Fruit fly (Drosophila melanogaster) whole organism, prepupa: ENCODE measurements around the gene CG14968.
A peak's percentile ranks its signal among the peaks of the same experiment; 100 is the strongest.

Experiments used
- CG10669 ChIP-seq: fragments of 200-800 bp; sonication (Bioruptor generic); optimal IDR thresholded peaks from 3 replicates; lab custom pipeline; 2018; ENCODE audit warnings: missing biosample characterization, mild to moderate bottlenecking, missing genetic modification characterization, moderate library complexity
- CG11294 ChIP-seq: fragments of 200-800 bp; sonication (Bioruptor generic); IDR thresholded peaks from 2 replicates; pipeline ENCODE4 v1.3.6; 2022; ENCODE audit warnings: missing biosample characterization, missing genetic modification characterization
- CG15336 ChIP-seq: fragments of 200-800 bp; sonication (Bioruptor generic); IDR thresholded peaks from 2 replicates; pipeline ENCODE4 v1.3.6; 2022; ENCODE audit warnings: missing biosample characterization, missing genetic modification characterization
- CG32006 ChIP-seq: fragments of 200-800 bp; sonication (Bioruptor generic); optimal IDR thresholded peaks from 3 replicates; lab custom pipeline; 2017; ENCODE audit warnings: missing biosample characterization, mild to moderate bottlenecking, missing genetic modification characterization
- CG34406 ChIP-seq: fragments of 200-800 bp; sonication (Bioruptor generic); optimal IDR thresholded peaks from 3 replicates; lab custom pipeline; 2016; ENCODE audit warnings: missing biosample characterization, missing genetic modification characterization
- CG3919 ChIP-seq: fragments of 200-800 bp; sonication (Bioruptor generic); optimal IDR thresholded peaks from 3 replicates; lab custom pipeline; 2016; ENCODE audit warnings: missing biosample characterization, missing genetic modification characterization
- CG4318 ChIP-seq: fragments of 200-800 bp; sonication (Bioruptor generic); optimal IDR thresholded peaks from 3 replicates; lab custom pipeline; 2017; ENCODE audit warnings: missing biosample characterization, mild to moderate bottlenecking, missing genetic modification characterization
- CG6163 ChIP-seq: fragments of 200-800 bp; sonication (Bioruptor generic); IDR thresholded peaks from 3 replicates; pipeline ENCODE4 v1.3.6; 2022; ENCODE audit warnings: missing biosample characterization, missing genetic modification characterization
- CG6792 ChIP-seq: fragments of 200-800 bp; sonication (Bioruptor generic); optimal IDR thresholded peaks from 3 replicates; lab custom pipeline; 2016; ENCODE audit warnings: missing biosample characterization, missing genetic modification characterization
- CG6808 ChIP-seq: fragments of 200-800 bp; sonication (Bioruptor generic); optimal IDR thresholded peaks from 3 replicates; lab custom pipeline; 2017; ENCODE audit warnings: missing biosample characterization, missing genetic modification characterization, mild to moderate bottlenecking, moderate library complexity, missing genetic modification reagents
- CG6854 ChIP-seq: fragments of 200-800 bp; sonication (Bioruptor generic); optimal IDR thresholded peaks from 2 replicates; lab custom pipeline; 2017; ENCODE audit warnings: missing biosample characterization, mild to moderate bottlenecking, missing genetic modification characterization
- CG7368 ChIP-seq: fragments of 200-800 bp; sonication (Bioruptor generic); optimal IDR thresholded peaks from 3 replicates; lab custom pipeline; 2016; ENCODE audit warnings: missing biosample characterization, missing genetic modification characterization
- CG8632 ChIP-seq: fragments of 200-800 bp; sonication (Bioruptor generic); optimal IDR thresholded peaks from 3 replicates; lab custom pipeline; 2016; ENCODE audit warnings: missing biosample characterization, missing genetic modification characterization
- Eip75B ChIP-seq: fragments of 200-800 bp; sonication (Bioruptor generic); optimal IDR thresholded peaks from 3 replicates; lab custom pipeline; 2016; ENCODE audit warnings: missing biosample characterization, missing genetic modification characterization
- Eip78C ChIP-seq: fragments of 200-800 bp; sonication (Bioruptor generic); peaks from one replicate; lab custom pipeline; 2016; ENCODE audit warnings: missing biosample characterization, missing genetic modification characterization
- Eip93F ChIP-seq: fragments of 200-800 bp; sonication (Bioruptor generic); optimal IDR thresholded peaks from 2 replicates; lab custom pipeline; 2016; ENCODE audit warnings: missing biosample characterization, mild to moderate bottlenecking, missing genetic modification characterization
- Ets96B ChIP-seq: fragments of 200-800 bp; optimal IDR thresholded peaks from 2 replicates; lab custom pipeline; 2019; ENCODE audit warnings: missing biosample characterization, mild to moderate bottlenecking, missing genetic modification characterization, moderate library complexity
- Hr4 ChIP-seq: fragments of 200-800 bp; sonication (Bioruptor generic); optimal IDR thresholded peaks from 3 replicates; lab custom pipeline; 2016; ENCODE audit warnings: missing biosample characterization, missing genetic modification characterization
- Lpt ChIP-seq: fragments of 200-800 bp; sonication (Bioruptor generic); optimal IDR thresholded peaks from 3 replicates; lab custom pipeline; 2016; ENCODE audit warnings: missing biosample characterization, missing genetic modification characterization
- OdsH ChIP-seq: fragments of 200-800 bp; sonication (Bioruptor generic); optimal IDR thresholded peaks from 3 replicates; lab custom pipeline; 2016; ENCODE audit warnings: missing biosample characterization, missing genetic modification characterization
- Smox ChIP-seq: fragments of 200-800 bp; sonication (Bioruptor generic); optimal IDR thresholded peaks from 3 replicates; lab custom pipeline; 2016; ENCODE audit warnings: missing biosample characterization, missing genetic modification characterization
- Sox14 ChIP-seq: fragments of 200-800 bp; sonication (Bioruptor generic); optimal IDR thresholded peaks from 3 replicates; lab custom pipeline; 2016; ENCODE audit warnings: missing biosample characterization, missing genetic modification characterization
- achi ChIP-seq: fragments of 200-800 bp; sonication (Bioruptor generic); optimal IDR thresholded peaks from 3 replicates; lab custom pipeline; 2016; ENCODE audit warnings: missing biosample characterization, missing genetic modification characterization
- acj6 ChIP-seq: fragments of 200-800 bp; sonication (Bioruptor generic); optimal IDR thresholded peaks from 3 replicates; lab custom pipeline; 2016; ENCODE audit warnings: missing biosample characterization, missing genetic modification characterization
- dac ChIP-seq: fragments of 200-800 bp; sonication (Bioruptor generic); optimal IDR thresholded peaks from 2 replicates; lab custom pipeline; 2017; ENCODE audit warnings: missing biosample characterization, mild to moderate bottlenecking, missing genetic modification characterization
- dsx ChIP-seq: fragments of 200-800 bp; optimal IDR thresholded peaks from 3 replicates; lab custom pipeline; 2019; ENCODE audit warnings: missing biosample characterization, mild to moderate bottlenecking, missing genetic modification characterization, moderate library complexity; ENCODE audit not compliant: poor library complexity, severe bottlenecking
- esn ChIP-seq: fragments of 200-800 bp; sonication (Bioruptor generic); optimal IDR thresholded peaks from 2 replicates; lab custom pipeline; 2016; ENCODE audit warnings: missing biosample characterization, mild to moderate bottlenecking, missing genetic modification characterization, moderate library complexity
- fd59A ChIP-seq: fragments of 200-800 bp; sonication (Bioruptor generic); optimal IDR thresholded peaks from 2 replicates; lab custom pipeline; 2017; ENCODE audit warnings: missing biosample characterization, mild to moderate bottlenecking, missing genetic modification characterization, missing genetic modification reagents
- fkh ChIP-seq: fragments of 200-800 bp; sonication (Bioruptor generic); optimal IDR thresholded peaks from 3 replicates; lab custom pipeline; 2017; ENCODE audit warnings: missing biosample characterization, mild to moderate bottlenecking, missing genetic modification characterization, moderate library complexity
- lz ChIP-seq: fragments of 200-800 bp; sonication (Bioruptor generic); optimal IDR thresholded peaks from 3 replicates; lab custom pipeline; 2016; ENCODE audit warnings: missing biosample characterization, missing genetic modification characterization
- salr ChIP-seq, 2 experiments: fragments of 200-800 bp; sonication (Bioruptor generic); optimal IDR thresholded peaks; 3 replicates each; lab custom pipeline; 2016 to 2018; ENCODE audit warnings: missing biosample characterization in 2 of 2, missing genetic modification characterization in 2 of 2, mild to moderate bottlenecking in 1 of 2
- spab ChIP-seq: fragments of 200-800 bp; sonication (Bioruptor generic); optimal IDR thresholded peaks from 2 replicates; lab custom pipeline; 2017; ENCODE audit warnings: missing biosample characterization, mild to moderate bottlenecking, missing genetic modification characterization, missing genetic modification reagents
- ss ChIP-seq, 2 experiments: fragments of 200-800 bp; sonication (Bioruptor generic); optimal IDR thresholded peaks; 2 replicates in 1 of 2; 3 replicates in 1 of 2; lab custom pipeline; 2017 to 2018; ENCODE audit warnings: mild to moderate bottlenecking in 2 of 2, missing biosample characterization in 2 of 2, missing genetic modification characterization in 2 of 2, moderate library complexity in 1 of 2
- svp ChIP-seq: fragments of 200-800 bp; sonication (Bioruptor generic); peaks from one replicate; lab custom pipeline; 2016; ENCODE audit warnings: missing biosample characterization, missing genetic modification characterization
- topi ChIP-seq: fragments of 200-800 bp; sonication (Bioruptor generic); optimal IDR thresholded peaks from 3 replicates; lab custom pipeline; 2016; ENCODE audit warnings: missing biosample characterization, missing genetic modification characterization
- vri ChIP-seq: fragments of 200-800 bp; sonication (Bioruptor generic); optimal IDR thresholded peaks from 3 replicates; lab custom pipeline; 2016; ENCODE audit warnings: missing biosample characterization, mild to moderate bottlenecking, missing genetic modification characterization

Gene CG14968

DNA sequence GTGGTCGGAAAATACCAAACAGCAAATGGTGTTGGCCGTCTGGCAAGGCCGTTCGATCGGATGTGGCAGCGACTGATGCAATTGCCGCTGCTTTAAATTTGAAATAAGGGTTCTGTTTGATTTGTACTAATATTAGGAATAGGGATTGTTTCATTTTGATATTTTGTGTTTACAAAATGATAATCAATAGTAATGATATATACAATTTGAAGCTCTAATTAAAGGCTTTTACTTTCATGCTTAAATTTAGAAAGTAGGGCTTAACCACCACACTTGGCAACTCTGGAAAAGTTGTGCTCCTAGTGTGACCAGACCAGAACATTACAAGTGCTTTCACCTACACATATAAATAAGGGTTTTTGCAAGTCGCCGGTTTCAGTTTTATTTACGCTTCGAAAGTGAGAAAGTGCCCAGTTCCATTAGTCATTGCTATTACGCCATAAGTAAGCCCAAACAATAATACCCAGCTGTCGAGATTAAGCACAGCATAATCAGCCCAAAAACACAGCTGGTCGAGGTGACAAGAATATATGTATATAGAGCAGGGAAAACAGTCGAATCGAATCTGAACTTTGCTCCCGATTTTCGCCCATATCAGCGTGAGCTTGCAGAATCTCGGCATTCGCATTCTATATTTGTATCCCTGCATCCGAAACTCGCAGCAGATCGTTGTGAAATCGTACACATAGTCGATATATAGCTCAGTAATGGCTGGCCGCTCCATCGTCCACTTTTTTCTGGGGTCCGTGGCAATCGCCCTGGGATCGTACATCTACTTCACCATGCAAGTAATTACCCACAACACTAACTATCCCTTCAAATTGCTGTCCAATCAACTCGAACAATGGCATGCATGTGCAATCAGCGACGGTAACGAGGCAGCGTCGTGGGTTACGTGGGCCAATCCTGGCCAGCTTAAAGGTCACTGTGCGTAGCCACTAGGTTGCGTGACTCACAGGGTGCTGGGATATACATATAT is 23.3 kb upstream of the CG14968 start, which contains the start of gene Gtpx (continued):
- peak; percentile 15 for TF ChIP-seq topi (GFP tag; lab: Kevin White, UChicago)
- TF ChIP-seq dac: no peak
- peak; percentile 14 for TF ChIP-seq CG7368
- no peak for TF ChIP-seq CG4318
- TF ChIP-seq OdsH: no peak
- no peak for TF ChIP-seq fd59A (GFP tag; lab: Kevin White, UChicago)
- peak; percentile 18 for TF ChIP-seq CG10669 (GFP tag; lab: Kevin White, UChicago)
- TF ChIP-seq achi (GFP tag; lab: Kevin White, UChicago): peak; percentile 14
- TF ChIP-seq CG6808 (GFP tag; lab: Kevin White, UChicago): peak; percentile 50
- no peak for TF ChIP-seq Hr4 (GFP tag; lab: Kevin White, UChicago)
- peak; percentile 62 for TF ChIP-seq fkh
- TF ChIP-seq spab (GFP tag; lab: Kevin White, UChicago): peak; percentile 57
- peak; percentile 32 for TF ChIP-seq CG6854 (GFP tag; lab: Kevin White, UChicago)
- peak; percentile 33 for TF ChIP-seq CG34406 (GFP tag; lab: Kevin White, UChicago)
- TF ChIP-seq Smox (GFP tag; lab: Kevin White, UChicago): no peak
- TF ChIP-seq CG8632: peak; percentile 22
- TF ChIP-seq Sox14: peak; percentile 48
- no peak for TF ChIP-seq Lpt (GFP tag; lab: Kevin White, UChicago)
- peak; percentile 39 for TF ChIP-seq Eip93F
- TF ChIP-seq acj6 (GFP tag; lab: Kevin White, UChicago): no peak
- TF ChIP-seq CG11294 (GFP tag; lab: Robert Waterston, UW): peak; percentile 8; the same call in 1 of the 2 replicates
- no peak for TF ChIP-seq dsx (GFP tag; lab: Kevin White, UChicago)
- peak; percentile 74 to 77 for TF ChIP-seq ss (GFP tag; optimal IDR thresholded peaks at IDR 0.05; lab: Kevin White, UChicago)
- peak; percentile 63 for TF ChIP-seq lz

- TF ChIP-seq acj6 (GFP tag; lab: Kevin White, UChicago) (no peak), Ets96B (tag; lab: Kevin White, UChicago) (no peak)
- TF ChIP-seq, all 60 proteins: peak for 0
Observed at dm6 chr3L:3325597-3325924, 22.6 kb upstream of the CG14968 start.

DNA sequence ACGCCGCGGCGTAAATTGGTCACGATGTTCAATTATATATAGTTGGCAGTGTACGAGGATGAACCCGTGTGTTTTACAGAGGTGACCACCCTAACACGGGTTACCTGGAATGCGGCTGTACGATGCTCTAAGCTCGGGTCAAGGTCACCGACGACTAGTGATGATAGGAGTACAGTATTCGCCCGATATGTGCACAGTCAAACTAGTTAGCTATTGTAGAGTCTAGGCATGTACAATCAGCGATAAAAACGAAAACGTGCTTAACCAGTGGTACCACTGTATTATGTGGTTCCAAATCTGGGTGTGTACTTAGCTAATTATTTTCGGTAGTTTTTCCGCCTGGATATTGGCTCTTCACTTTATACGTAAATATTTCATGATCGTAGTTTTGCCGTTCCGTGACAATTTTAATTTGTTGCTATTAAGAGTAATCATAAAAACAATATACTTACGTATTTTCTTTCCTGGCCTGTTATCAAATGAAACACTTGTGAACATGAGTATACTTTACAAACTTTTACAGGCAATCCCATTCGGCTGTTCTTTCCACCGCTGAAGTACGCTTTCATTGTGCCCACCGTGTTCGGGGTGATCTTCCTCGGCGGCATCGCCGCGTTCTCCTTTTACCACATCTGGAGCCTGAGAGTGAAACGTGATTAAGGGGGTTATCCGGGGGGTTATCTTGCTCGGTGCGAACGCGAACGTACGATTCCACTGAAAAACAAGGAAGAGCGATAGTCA is 17.2 kb upstream of the CG14968 start:
- TF ChIP-seq Hr4 (GFP tag; lab: Kevin White, UChicago) (peak; percentile 55), CG4318 (no peak), CG3919 (GFP tag; lab: Kevin White, UChicago) (peak; percentile 25), CG32006 (peak; percentile 38), Eip75B (peak; percentile 22), CG6792 (GFP tag; lab: Kevin White, UChicago) (no peak), dsx (GFP tag; lab: Kevin White, UChicago) (peak; percentile 24), svp (GFP tag; lab: Kevin White, UChicago) (peak; percentile 100), CG6808 (GFP tag; lab: Kevin White, UChicago) (peak; percentile 5), vri (GFP tag; lab: Kevin White, UChicago) (no peak), CG10669 (GFP tag; lab: Kevin White, UChicago) (peak; percentile 21), acj6 (GFP tag; lab: Kevin White, UChicago) (peak; percentile 19), CG6854 (GFP tag; lab: Kevin White, UChicago) (no peak), CG15336 (GFP tag; lab: Robert Waterston, UW) (0 out of 2 replicates have a peak, but pooled peaks have one; percentile 36), CG7368 (no peak), OdsH (peak; percentile 25), CG6163 (0 out of 3 replicates have a peak, but pooled peaks have one; percentile 41), Eip78C (GFP tag; lab: Kevin White, UChicago) (peak; percentile 75), esn (peak; percentile 10), salr (GFP tag; optimal IDR thresholded peaks at IDR 0.05; lab: Kevin White, UChicago) (no peak), CG8632 (no peak)
